Worm (Caenorhabditis elegans) whole organism, midembryonic: ENCODE data around the gene inx-6.

Experiments
- cog-1 ChIP-seq: sonication (generic microtip); optimal IDR thresholded peaks from 2 replicates; lab custom pipeline; 2016; ENCODE audit warnings: missing genetic modification characterization, missing compliant biosample characterization
- flt-1 ChIP-seq: fragments of 200-800 bp; sonication (Bioruptor generic); IDR thresholded peaks from 2 replicates; pipeline ENCODE4 v1.3.6; 2022; ENCODE audit warnings: missing genetic modification characterization, missing compliant biosample characterization
- med-1 ChIP-seq: sonication (generic microtip); optimal IDR thresholded peaks from 2 replicates; lab custom pipeline; 2017; ENCODE audit warnings: missing genetic modification characterization, mild to moderate bottlenecking, missing compliant biosample characterization, antibody characterized with exemption, missing genetic modification reagents; ENCODE audit not compliant: insufficient read depth
- tab-1 ChIP-seq: fragments of 200-800 bp; sonication (Bioruptor generic); IDR thresholded peaks from 2 replicates; pipeline ENCODE4 v1.3.6; 2022; ENCODE audit warnings: missing genetic modification characterization, missing compliant biosample characterization

DNA sequence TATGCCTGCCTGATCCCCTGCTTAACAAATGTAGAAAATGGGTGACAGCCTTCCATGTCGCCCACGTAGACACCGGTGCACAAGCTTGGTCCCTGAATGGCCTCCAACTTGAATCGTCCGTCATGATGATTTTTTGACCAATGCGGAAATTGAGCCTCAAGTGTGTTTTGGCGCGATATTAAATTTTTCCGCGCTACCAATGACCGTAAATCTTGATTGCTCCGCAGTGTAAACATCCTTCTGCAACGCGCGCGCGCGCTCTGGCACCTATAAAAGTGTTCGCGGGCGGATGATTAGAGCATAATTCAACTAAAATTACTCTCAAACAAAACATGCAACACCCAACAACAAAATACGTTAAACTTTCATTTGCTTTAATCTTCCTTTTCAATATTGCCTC, 26.7 kb upstream of the inx-6 start, which contains the start of gene idpp-7:
- TF ChIP-seq flt-1 (GFP tag; lab: Robert Waterston, UW) (no peak), tab-1 (GFP tag; lab: Robert Waterston, UW) (no peak), med-1 (GFP tag; lab: Kevin White, UChicago) (no peak), cog-1 (tag; lab: Kevin White, UChicago) (no peak)
